Fruit fly (Drosophila melanogaster): ENCODE measurements around the gene Mocs1.
A peak's percentile ranks its signal among the peaks of the same experiment; 100 is the strongest.

The Mocs1 gene

dm6 chr3L:11113198-11114197 lies 43.2 kb downstream of the Mocs1 start, which contains the start of gene Sod1:
TSS of gene Sod1 (minus strand) at chr3L:11113740.
- TF ChIP-seq cic (GFP tag; optimal IDR thresholded peaks at IDR 0.05) (peak; percentile 28), CG12768 (GFP tag; optimal IDR thresholded peaks at IDR 0.05) (peak; percentile 92), tj (GFP tag; optimal IDR thresholded peaks at IDR 0.05) (peak; percentile 37), bab1 (GFP tag; optimal IDR thresholded peaks at IDR 0.05) (peak; percentile 48), CG1620 (GFP tag; optimal IDR thresholded peaks at IDR 0.05) (peak; percentile 35), CG11617 (GFP tag; optimal IDR thresholded peaks at IDR 0.05) (peak; percentile 58), CG14711 (tag; optimal IDR thresholded peaks at IDR 0.05) (no peak), Mnt (GFP tag; optimal IDR thresholded peaks at IDR 0.05) (peak; percentile 32), ovo (GFP tag; optimal IDR thresholded peaks at IDR 0.05) (peak; percentile 62), CG7101 (tag; optimal IDR thresholded peaks at IDR 0.05) (peak; percentile 47), toe (GFP tag; optimal IDR thresholded peaks at IDR 0.05) (no peak), CG7045 (GFP tag; optimal IDR thresholded peaks at IDR 0.05) (no peak), cnc (optimal IDR thresholded peaks at IDR 0.05) (peak in 1 of 2 experiments; percentile 89), kay (GFP tag; ENCODE audit: borderline replicate concordance) (peak; percentile 38), CG5204 (GFP tag; optimal IDR thresholded peaks at IDR 0.05) (no peak)

dm6 chr3L:11117733-11118132 lies 47.4 kb downstream of the Mocs1 start:
- TF ChIP-seq CG1620 (GFP tag; optimal IDR thresholded peaks at IDR 0.05) (no peak), Mnt (GFP tag; optimal IDR thresholded peaks at IDR 0.05) (no peak), pad (GFP tag; optimal IDR thresholded peaks at IDR 0.05) (no peak), CG5204 (GFP tag; optimal IDR thresholded peaks at IDR 0.05) (no peak), cic (GFP tag; optimal IDR thresholded peaks at IDR 0.05) (no peak), Crg-1 (GFP tag; optimal IDR thresholded peaks at IDR 0.05) (no peak), cnc (optimal IDR thresholded peaks at IDR 0.05) (no peak), tj (GFP tag; optimal IDR thresholded peaks at IDR 0.05) (no peak), kay (GFP tag; ENCODE audit: borderline replicate concordance) (no peak), CG11617 (GFP tag; optimal IDR thresholded peaks at IDR 0.05) (no peak), CG33017 (tag; optimal IDR thresholded peaks at IDR 0.05) (no peak)

- TF ChIP-seq CG1620 (GFP tag; optimal IDR thresholded peaks at IDR 0.05), result no peak
- no peak for TF ChIP-seq cnc (optimal IDR thresholded peaks at IDR 0.05)
- TF ChIP-seq CG7101 (tag; optimal IDR thresholded peaks at IDR 0.05), result peak; percentile 70
- TF ChIP-seq CG33017 (tag; optimal IDR thresholded peaks at IDR 0.05), result peak; percentile 19
- TF ChIP-seq ovo (GFP tag; optimal IDR thresholded peaks at IDR 0.05), result peak; percentile 80
- TF ChIP-seq kay (GFP tag; ENCODE audit: borderline replicate concordance), result peak; percentile 97
- peak; percentile 68 for TF ChIP-seq CG12768 (GFP tag; optimal IDR thresholded peaks at IDR 0.05)
- TF ChIP-seq CG11617 (GFP tag; optimal IDR thresholded peaks at IDR 0.05), result no peak
- TF ChIP-seq CG14711 (tag; optimal IDR thresholded peaks at IDR 0.05), result peak; percentile 60
- peak; percentile 78 for TF ChIP-seq pad (GFP tag; optimal IDR thresholded peaks at IDR 0.05)
- TF ChIP-seq cic (GFP tag; optimal IDR thresholded peaks at IDR 0.05), result peak; percentile 98
- peak; percentile 66 for TF ChIP-seq Crg-1 (GFP tag; optimal IDR thresholded peaks at IDR 0.05)
- no peak for TF ChIP-seq bab1 (GFP tag; optimal IDR thresholded peaks at IDR 0.05)
- TF ChIP-seq CG7045 (GFP tag; optimal IDR thresholded peaks at IDR 0.05), result peak; percentile 48
- no peak for TF ChIP-seq toe (GFP tag; optimal IDR thresholded peaks at IDR 0.05)
- TF ChIP-seq Clk (GFP tag; optimal IDR thresholded peaks at IDR 0.05), result peak; percentile 54
- peak; percentile 34 for TF ChIP-seq Hr96 (GFP tag; optimal IDR thresholded peaks at IDR 0.05)
- no peak for TF ChIP-seq CG5204 (GFP tag; optimal IDR thresholded peaks at IDR 0.05)
- peak; percentile 40 for TF ChIP-seq tj (GFP tag; optimal IDR thresholded peaks at IDR 0.05)
- peak; percentile 85 for TF ChIP-seq Mnt (GFP tag; optimal IDR thresholded peaks at IDR 0.05)
These were observed 48.5 kb downstream of the Mocs1 start for dm6 chr3L:11118627-11119395.

DNA sequence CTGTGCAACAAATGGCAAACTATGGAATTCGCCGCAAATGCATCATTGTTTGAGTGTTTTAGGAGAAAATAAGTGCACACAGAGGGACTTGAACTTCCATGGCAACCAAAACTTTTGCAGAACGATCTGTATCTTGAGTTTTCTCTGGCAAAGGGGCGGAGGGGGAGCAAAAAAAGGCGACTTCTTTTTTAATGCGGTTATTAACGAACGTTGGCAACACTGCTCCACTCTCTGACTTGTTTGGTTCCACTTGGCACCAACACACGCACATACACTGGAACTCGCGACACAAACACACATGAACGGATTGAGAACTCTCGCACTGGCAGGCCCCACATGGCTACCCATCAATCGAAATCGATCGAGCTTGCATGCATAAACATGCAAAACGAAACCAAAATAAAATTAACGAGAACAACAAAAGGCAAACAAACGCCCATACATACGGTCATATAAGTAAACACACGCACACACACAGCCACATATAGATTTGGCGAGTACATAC lies 49.1 kb downstream of the Mocs1 start:
- TF ChIP-seq CG33017 (tag; optimal IDR thresholded peaks at IDR 0.05), result no peak
- no peak for TF ChIP-seq cic (GFP tag; optimal IDR thresholded peaks at IDR 0.05)
- no peak for TF ChIP-seq kay (GFP tag; ENCODE audit: borderline replicate concordance)
- TF ChIP-seq CG11617 (GFP tag; optimal IDR thresholded peaks at IDR 0.05), result no peak
- no peak for TF ChIP-seq cnc (optimal IDR thresholded peaks at IDR 0.05)
- peak; percentile 1 for TF ChIP-seq CG7045 (GFP tag; optimal IDR thresholded peaks at IDR 0.05)
- peak; percentile 7 for TF ChIP-seq Mnt (GFP tag; optimal IDR thresholded peaks at IDR 0.05)
- TF ChIP-seq CG1620 (GFP tag; optimal IDR thresholded peaks at IDR 0.05), result peak; percentile 20
- TF ChIP-seq pad (GFP tag; optimal IDR thresholded peaks at IDR 0.05), result peak; percentile 10
- TF ChIP-seq tj (GFP tag; optimal IDR thresholded peaks at IDR 0.05), result no peak
- TF ChIP-seq Clk (GFP tag; optimal IDR thresholded peaks at IDR 0.05), result no peak
- TF ChIP-seq CG12768 (GFP tag; optimal IDR thresholded peaks at IDR 0.05), result peak; percentile 15
- TF ChIP-seq CG7101 (tag; optimal IDR thresholded peaks at IDR 0.05), result no peak
- no peak for TF ChIP-seq bab1 (GFP tag; optimal IDR thresholded peaks at IDR 0.05)
- peak; percentile 77 for TF ChIP-seq CG14711 (tag; optimal IDR thresholded peaks at IDR 0.05)
- peak; percentile 56 for TF ChIP-seq Crg-1 (GFP tag; optimal IDR thresholded peaks at IDR 0.05)

DNA sequence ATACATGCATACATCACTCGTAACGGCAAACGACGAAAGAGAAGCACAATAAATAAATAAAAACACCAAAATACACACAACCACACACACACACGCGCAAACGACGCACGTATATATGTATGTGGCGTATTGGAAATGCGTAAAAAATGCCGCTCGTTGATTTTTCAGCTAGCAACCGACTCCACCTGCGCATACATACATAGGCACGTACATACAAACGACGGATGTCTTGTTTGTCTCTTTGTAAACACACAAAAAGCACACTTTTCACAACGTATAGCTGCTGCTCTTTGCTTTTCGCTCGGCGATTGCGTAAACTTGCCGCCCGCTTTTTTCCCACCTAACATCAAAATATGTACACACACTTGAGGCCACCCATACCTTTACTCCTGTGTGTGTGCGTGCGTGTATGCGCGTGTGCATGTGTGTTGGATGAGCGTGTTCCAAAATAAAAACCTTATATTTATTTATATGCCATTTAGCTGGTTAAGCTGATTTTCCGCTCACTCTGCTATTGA lies 49.6 kb downstream of the Mocs1 start:
- TF ChIP-seq cic (GFP tag; optimal IDR thresholded peaks at IDR 0.05) (no peak), ovo (GFP tag; optimal IDR thresholded peaks at IDR 0.05) (peak; percentile 47)

Measured in whole organism, adult.